Worm (Caenorhabditis elegans) whole organism, young adult: Measurements from ENCODE around the gene bbs-4.

Experiments used
- B0035.1 ChIP-seq: sonication (generic microtip); optimal IDR thresholded peaks from 2 replicates; lab custom pipeline; 2016; ENCODE audit warnings: missing genetic modification characterization, mild to moderate bottlenecking, missing compliant biosample characterization, missing genotype, missing genetic modification reagents
- B0261.1 ChIP-seq: sonication (generic microtip); optimal IDR thresholded peaks from 2 replicates; lab custom pipeline; 2016; ENCODE audit warnings: mild to moderate bottlenecking, missing genetic modification characterization, moderate library complexity, missing compliant biosample characterization
- C17E4.6 ChIP-seq: fragments of 200-800 bp; sonication (Bioruptor generic); IDR thresholded peaks from 2 replicates; pipeline ENCODE4 v1.3.6; 2022; ENCODE audit warnings: missing genetic modification reagents, missing genetic modification characterization, missing compliant biosample characterization
- F22D6.2 ChIP-seq: sonication (generic microtip); optimal IDR thresholded peaks from 2 replicates; lab custom pipeline; 2016; ENCODE audit warnings: mild to moderate bottlenecking, missing genetic modification characterization, missing compliant biosample characterization
- F23B12.7 ChIP-seq: sonication (generic microtip); optimal IDR thresholded peaks from 2 replicates; lab custom pipeline; 2017; ENCODE audit warnings: missing genetic modification characterization, mild to moderate bottlenecking, missing compliant biosample characterization, antibody characterized with exemption, moderate library complexity; ENCODE audit not compliant: insufficient read depth
- F52B5.7 ChIP-seq: sonication (generic microtip); optimal IDR thresholded peaks from 2 replicates; lab custom pipeline; 2016; ENCODE audit warnings: mild to moderate bottlenecking, missing genetic modification characterization, missing compliant biosample characterization
- K12H6.12 ChIP-seq: fragments of 200-800 bp; sonication (Bioruptor generic); optimal IDR thresholded peaks from 2 replicates; lab custom pipeline; 2018; ENCODE audit warnings: mild to moderate bottlenecking, missing genetic modification characterization, missing compliant biosample characterization
- Y53F4B.3 ChIP-seq: fragments of 200-800 bp; sonication (Bioruptor generic); IDR thresholded peaks from 2 replicates; pipeline ENCODE4 v1.3.6; 2022; ENCODE audit warnings: missing genetic modification reagents, missing genetic modification characterization, missing compliant biosample characterization
- Y67H2A.10 ChIP-seq: fragments of 200-800 bp; sonication (Bioruptor generic); conservative IDR thresholded peaks from 2 replicates; pipeline ENCODE4 v1.3.6; 2022; ENCODE audit warnings: missing genetic modification reagents, missing genetic modification characterization, missing compliant biosample characterization
- Y95B8A.8 ChIP-seq: fragments of 200-800 bp; sonication (Bioruptor generic); IDR thresholded peaks from 2 replicates; pipeline ENCODE4 v1.3.6; 2022; ENCODE audit warnings: missing genetic modification reagents, missing genetic modification characterization, missing compliant biosample characterization
- ZK185.1 ChIP-seq: sonication (generic microtip); optimal IDR thresholded peaks from 2 replicates; lab custom pipeline; 2016; ENCODE audit warnings: mild to moderate bottlenecking, missing genetic modification characterization, missing compliant biosample characterization; ENCODE audit not compliant: poor library complexity, severe bottlenecking
- aptf-3 ChIP-seq: fragments of 200-800 bp; sonication (Bioruptor generic); IDR thresholded peaks from 2 replicates; pipeline ENCODE4 v1.3.6; 2022; ENCODE audit warnings: missing genetic modification characterization, missing compliant biosample characterization
- atf-7 ChIP-seq: sonication (generic microtip); optimal IDR thresholded peaks from 2 replicates; lab custom pipeline; 2017; ENCODE audit warnings: mild to moderate bottlenecking, missing genetic modification characterization, missing compliant biosample characterization
- athp-1 ChIP-seq: sonication (generic microtip); optimal IDR thresholded peaks from 2 replicates; lab custom pipeline; 2017; ENCODE audit warnings: mild to moderate bottlenecking, missing genetic modification characterization, missing compliant biosample characterization
- attf-3 ChIP-seq: fragments of 200-800 bp; sonication (Bioruptor generic); conservative IDR thresholded peaks from 2 replicates; pipeline ENCODE4 v1.3.6; 2022; ENCODE audit warnings: missing genetic modification reagents, missing genetic modification characterization, missing compliant biosample characterization
- attf-6 ChIP-seq: fragments of 200-800 bp; sonication (Bioruptor generic); IDR thresholded peaks from 2 replicates; pipeline ENCODE4 v1.3.6; 2022; ENCODE audit warnings: missing genetic modification reagents, missing genetic modification characterization, missing compliant biosample characterization
- bed-1 ChIP-seq: fragments of 200-800 bp; sonication (Bioruptor generic); IDR thresholded peaks from 2 replicates; pipeline ENCODE4 v1.3.6; 2022; ENCODE audit warnings: missing genetic modification reagents, missing genetic modification characterization, missing compliant biosample characterization
- cebp-1 ChIP-seq, 2 experiments: fragments of 200-800 bp in 1 of 2; sonication (Bioruptor generic) in 1 of 2; sonication (generic microtip) in 1 of 2; IDR thresholded peaks in 1 of 2; optimal IDR thresholded peaks in 1 of 2; 2 replicates each; pipeline versions ENCODE4 v1.3.6 to Lab custom; 2017 to 2022; ENCODE audit warnings: missing compliant biosample characterization in 2 of 2, missing genetic modification characterization in 2 of 2, mild to moderate bottlenecking in 1 of 2, missing genetic modification reagents in 1 of 2, moderate library complexity in 1 of 2
- ceh-100 ChIP-seq: fragments of 200-800 bp; sonication (Bioruptor generic); IDR thresholded peaks from 2 replicates; pipeline ENCODE4 v1.3.6; 2022; ENCODE audit warnings: missing genetic modification reagents, missing genetic modification characterization, missing compliant biosample characterization
- ceh-27 ChIP-seq: fragments of 200-800 bp; sonication (Bioruptor generic); optimal IDR thresholded peaks from 2 replicates; lab custom pipeline; 2018; ENCODE audit warnings: mild to moderate bottlenecking, missing genetic modification characterization, moderate library complexity, missing compliant biosample characterization
- chd-7 ChIP-seq: sonication (generic microtip); optimal IDR thresholded peaks from 2 replicates; lab custom pipeline; 2016; ENCODE audit warnings: mild to moderate bottlenecking, missing genetic modification characterization, moderate library complexity, missing compliant biosample characterization
- dpl-1 ChIP-seq: fragments of 150-350 bp; optimal IDR thresholded peaks from 2 replicates; lab custom pipeline; 2014; ENCODE audit warnings: missing biosample characterization, missing genetic modification reagents, missing genetic modification characterization
- ekl-4 ChIP-seq: fragments of 200-800 bp; sonication (Bioruptor generic); IDR thresholded peaks from 2 replicates; pipeline ENCODE4 v1.3.6; 2022; ENCODE audit warnings: missing genetic modification reagents, missing genetic modification characterization, missing compliant biosample characterization
- fkh-3 ChIP-seq: sonication (generic microtip); optimal IDR thresholded peaks from 2 replicates; lab custom pipeline; 2016; ENCODE audit warnings: mild to moderate bottlenecking, missing genetic modification characterization, missing compliant biosample characterization
- gei-17 ChIP-seq: fragments of 200-800 bp; sonication (Bioruptor generic); optimal IDR thresholded peaks from 2 replicates; lab custom pipeline; 2018; ENCODE audit warnings: mild to moderate bottlenecking, missing genetic modification characterization, missing compliant biosample characterization
- him-1 ChIP-seq: sonication (generic microtip); optimal IDR thresholded peaks from 2 replicates; lab custom pipeline; 2016; ENCODE audit warnings: missing genotype, missing genetic modification reagents, missing genetic modification characterization, missing compliant biosample characterization
- lag-1 ChIP-seq: fragments of 200-800 bp; sonication (Bioruptor generic); IDR thresholded peaks from 2 replicates; pipeline ENCODE4 v1.3.6; 2022; ENCODE audit warnings: missing genetic modification reagents, missing genetic modification characterization, missing compliant biosample characterization
- let-526 ChIP-seq: fragments of 200-800 bp; sonication (Bioruptor generic); IDR thresholded peaks from 2 replicates; pipeline ENCODE4 v1.3.6; 2022; ENCODE audit warnings: missing genetic modification reagents, missing genetic modification characterization, missing compliant biosample characterization
- lin-35 ChIP-seq, 3 experiments: fragments of 150-350 bp in 2 of 3; sonication (generic microtip) in 1 of 3; optimal IDR thresholded peaks; 2 replicates each; lab custom pipeline; 2014 to 2018; ENCODE audit warnings: missing biosample characterization in 3 of 3, missing genetic modification characterization in 3 of 3, missing genetic modification reagents in 3 of 3
- lsl-1 ChIP-seq: fragments of 200-800 bp; sonication (Bioruptor generic); optimal IDR thresholded peaks from 2 replicates; lab custom pipeline; 2018; ENCODE audit warnings: mild to moderate bottlenecking, missing genetic modification characterization, moderate library complexity, missing compliant biosample characterization
- lsy-27 ChIP-seq: sonication (generic microtip); optimal IDR thresholded peaks from 2 replicates; lab custom pipeline; 2017; ENCODE audit warnings: missing genetic modification characterization, mild to moderate bottlenecking, missing compliant biosample characterization, antibody characterized with exemption, missing genotype, borderline replicate concordance; ENCODE audit not compliant: insufficient read depth
- madf-10 ChIP-seq: sonication (generic microtip); optimal IDR thresholded peaks from 2 replicates; lab custom pipeline; 2016; ENCODE audit warnings: mild to moderate bottlenecking, missing genetic modification characterization, missing compliant biosample characterization
- madf-3 ChIP-seq: fragments of 200-800 bp; sonication (Bioruptor generic); IDR thresholded peaks from 2 replicates; pipeline ENCODE4 v1.3.6; 2022; ENCODE audit warnings: missing genetic modification reagents, missing genetic modification characterization, missing compliant biosample characterization
- madf-6 ChIP-seq: fragments of 200-800 bp; sonication (Bioruptor generic); IDR thresholded peaks from 2 replicates; pipeline ENCODE4 v1.3.6; 2022; ENCODE audit warnings: missing genetic modification reagents, missing genetic modification characterization, missing compliant biosample characterization
- madf-8 ChIP-seq: fragments of 200-800 bp; sonication (Bioruptor generic); conservative IDR thresholded peaks from 2 replicates; pipeline ENCODE4 v1.3.6; 2022; ENCODE audit warnings: missing genetic modification reagents, missing genetic modification characterization, missing compliant biosample characterization
- nfya-2 ChIP-seq: fragments of 200-800 bp; sonication (Bioruptor generic); IDR thresholded peaks from 2 replicates; pipeline ENCODE4 v1.3.6; 2022; ENCODE audit warnings: missing genetic modification reagents, missing genetic modification characterization, missing compliant biosample characterization
- nhr-80 ChIP-seq: sonication (generic microtip); optimal IDR thresholded peaks from 2 replicates; lab custom pipeline; 2016; ENCODE audit warnings: missing genetic modification characterization, missing compliant biosample characterization
- pbrm-1 ChIP-seq: fragments of 200-800 bp; sonication (Bioruptor generic); IDR thresholded peaks from 2 replicates; pipeline ENCODE4 v1.3.6; 2022; ENCODE audit warnings: missing genetic modification reagents, missing genetic modification characterization, missing compliant biosample characterization
- pha-4 ChIP-seq: fragments of 150-350 bp; sonication (generic microtip); optimal IDR thresholded peaks from 2 replicates; lab custom pipeline; 2014; ENCODE audit warnings: missing biosample characterization, missing genetic modification reagents, missing genetic modification characterization
- rcor-1 ChIP-seq: fragments of 200-800 bp; sonication (Bioruptor generic); IDR thresholded peaks from 2 replicates; pipeline ENCODE4 v1.3.6; 2022; ENCODE audit warnings: missing genetic modification reagents, missing genetic modification characterization, missing compliant biosample characterization
- sea-2 ChIP-seq: fragments of 200-800 bp; sonication (Bioruptor generic); IDR thresholded peaks from 2 replicates; pipeline ENCODE4 v1.3.6; 2022; ENCODE audit warnings: missing genetic modification characterization, missing compliant biosample characterization
- somi-1 ChIP-seq: fragments of 200-800 bp; sonication (Bioruptor generic); optimal IDR thresholded peaks from 2 replicates; lab custom pipeline; 2018; ENCODE audit warnings: mild to moderate bottlenecking, missing genetic modification characterization, missing compliant biosample characterization
- sptf-2 ChIP-seq: fragments of 200-800 bp; sonication (Bioruptor generic); optimal IDR thresholded peaks from 2 replicates; lab custom pipeline; 2018; ENCODE audit warnings: mild to moderate bottlenecking, missing genetic modification characterization, missing compliant biosample characterization
- unc-130 ChIP-seq: sonication (generic microtip); optimal IDR thresholded peaks from 2 replicates; lab custom pipeline; 2016; ENCODE audit warnings: missing genetic modification reagents, missing genetic modification characterization, missing compliant biosample characterization
- unc-62 ChIP-seq: fragments of 150-350 bp; optimal IDR thresholded peaks from 2 replicates; lab custom pipeline; 2014; ENCODE audit warnings: missing biosample characterization, missing genetic modification reagents, missing genetic modification characterization
- xnd-1 ChIP-seq: sonication (generic microtip); optimal IDR thresholded peaks from 2 replicates; lab custom pipeline; 2016; ENCODE audit warnings: missing genotype, missing genetic modification reagents, missing genetic modification characterization, missing compliant biosample characterization
- ztf-18 ChIP-seq: sonication (generic microtip); optimal IDR thresholded peaks from 2 replicates; lab custom pipeline; 2016; ENCODE audit warnings: missing genotype, mild to moderate bottlenecking, missing genetic modification characterization, missing compliant biosample characterization
- ztf-26 ChIP-seq: sonication (generic microtip); optimal IDR thresholded peaks from 2 replicates; lab custom pipeline; 2017; ENCODE audit warnings: missing genetic modification characterization, missing compliant biosample characterization
- ztf-6 ChIP-seq: fragments of 200-800 bp; sonication (Bioruptor generic); IDR thresholded peaks from 2 replicates; pipeline ENCODE4 v1.3.6; 2022; ENCODE audit warnings: missing genetic modification reagents, missing genetic modification characterization, missing compliant biosample characterization

bbs-4 gene

ce11 chrIII:9565973-9566372 lies 46.0 kb downstream of the bbs-4 start, which contains the start of gene C48B4.11:
C48B4.11 (minus strand) TSS chrIII:9566115.
- TF ChIP-seq unc-62: no peak
- TF ChIP-seq ztf-6: no peak
- no peak for TF ChIP-seq ZK185.1 (tag; lab: Kevin White, UChicago)
- TF ChIP-seq F22D6.2 (tag; lab: Kevin White, UChicago): no peak
- no peak for TF ChIP-seq attf-3 (GFP tag; lab: Robert Waterston, UW)
- TF ChIP-seq xnd-1 (tag; lab: Kevin White, UChicago): peak; percentile 68
- TF ChIP-seq nhr-80 (tag; lab: Kevin White, UChicago): no peak
- TF ChIP-seq F23B12.7 (tag; lab: Kevin White, UChicago): no peak
- peak; percentile 61 for TF ChIP-seq madf-8 (GFP tag; lab: Robert Waterston, UW)
- TF ChIP-seq pha-4: no peak
- TF ChIP-seq him-1 (tag; lab: Kevin White, UChicago): peak; percentile 48
- TF ChIP-seq madf-10 (tag; lab: Kevin White, UChicago): no peak
- no peak for TF ChIP-seq lag-1 (GFP tag; lab: Robert Waterston, UW)
- TF ChIP-seq sea-2: no peak
- TF ChIP-seq gei-17 (GFP tag; lab: Kevin White, UChicago): no peak
- no peak for TF ChIP-seq K12H6.12 (tag; lab: Kevin White, UChicago)
- TF ChIP-seq lsy-27 (tag; lab: Kevin White, UChicago): no peak
- TF ChIP-seq cebp-1 (GFP tag; IDR thresholded peaks at IDR 0.05; lab: Robert Waterston, UW): no peak
- TF ChIP-seq cebp-1 (tag; optimal IDR thresholded peaks at IDR 0.05; lab: Kevin White, UChicago): no peak
- TF ChIP-seq bed-1 (GFP tag; lab: Robert Waterston, UW): no peak
- peak; percentile 82 for TF ChIP-seq madf-6
- TF ChIP-seq Y53F4B.3 (GFP tag; lab: Robert Waterston, UW): no peak
- no peak for TF ChIP-seq Y67H2A.10
- no peak for TF ChIP-seq fkh-3 (tag; lab: Kevin White, UChicago)
- no peak for TF ChIP-seq somi-1 (GFP tag; lab: Kevin White, UChicago)
- TF ChIP-seq B0261.1: no peak
- TF ChIP-seq pbrm-1 (GFP tag; lab: Robert Waterston, UW): no peak
- no peak for TF ChIP-seq nfya-2 (GFP tag; lab: Robert Waterston, UW)
- no peak for TF ChIP-seq C17E4.6 (GFP tag; lab: Robert Waterston, UW)
- TF ChIP-seq lsl-1: peak; percentile 93
- TF ChIP-seq chd-7 (tag; lab: Kevin White, UChicago): no peak
- TF ChIP-seq rcor-1: no peak
- no peak for TF ChIP-seq unc-130 (GFP tag; lab: Kevin White, UChicago)
- no peak for TF ChIP-seq ceh-100 (GFP tag; lab: Robert Waterston, UW)
- no peak for TF ChIP-seq ekl-4 (GFP tag; lab: Robert Waterston, UW)
- TF ChIP-seq Y95B8A.8 (GFP tag; lab: Robert Waterston, UW): no peak
- TF ChIP-seq atf-7 (tag; lab: Kevin White, UChicago): no peak
- no peak for TF ChIP-seq B0035.1 (tag; lab: Kevin White, UChicago)
- no peak for TF ChIP-seq sptf-2 (GFP tag; lab: Kevin White, UChicago)
- no peak for TF ChIP-seq dpl-1
- no peak for TF ChIP-seq lin-35 (GFP tag; optimal IDR thresholded peaks at IDR 0.05; lab: Kevin White, UChicago)
- TF ChIP-seq let-526 (GFP tag; lab: Robert Waterston, UW): no peak
- no peak for TF ChIP-seq madf-3 (GFP tag; lab: Robert Waterston, UW)
- TF ChIP-seq F52B5.7 (tag; lab: Kevin White, UChicago): no peak
- no peak for TF ChIP-seq attf-6 (GFP tag; lab: Robert Waterston, UW)
- TF ChIP-seq ztf-18: no peak
- TF ChIP-seq ceh-27: no peak
- no peak for TF ChIP-seq ztf-26 (tag; lab: Kevin White, UChicago)
- no peak for TF ChIP-seq aptf-3 (GFP tag; lab: Robert Waterston, UW)
- TF ChIP-seq athp-1 (tag; lab: Kevin White, UChicago): no peak
